Worm (Caenorhabditis elegans) whole organism, L4 larva: Measurements from ENCODE around the gene F09E5.8.

Source experiments
- R02D3.7 ChIP-seq: fragments of 150-350 bp; sonication (generic microtip); optimal IDR thresholded peaks from 3 replicates; lab custom pipeline; 2014; ENCODE audit warnings: missing biosample characterization, missing genetic modification characterization
- ceh-20 ChIP-seq: fragments of 200-800 bp; sonication (Bioruptor generic); IDR thresholded peaks from 2 replicates; pipeline ENCODE4 v1.3.6; 2022; ENCODE audit warnings: missing genetic modification reagents, missing genetic modification characterization, missing compliant biosample characterization
- mep-1 ChIP-seq: fragments of 150-350 bp; sonication (generic microtip); optimal IDR thresholded peaks from 3 replicates; lab custom pipeline; 2014; ENCODE audit warnings: missing biosample characterization, missing genetic modification characterization
- nhr-237 ChIP-seq: sonication (generic microtip); optimal IDR thresholded peaks from 2 replicates; lab custom pipeline; 2017; ENCODE audit warnings: missing biosample characterization, missing genetic modification characterization
- nhr-28 ChIP-seq: fragments of 150-350 bp; optimal IDR thresholded peaks from 2 replicates; lab custom pipeline; 2014; ENCODE audit warnings: missing biosample characterization, missing genetic modification characterization
- nhr-42 ChIP-seq: fragments of 200-800 bp; sonication (Bioruptor generic); IDR thresholded peaks from 2 replicates; pipeline ENCODE4 v1.3.6; 2022; ENCODE audit warnings: missing genetic modification characterization, missing compliant biosample characterization
- nhr-77 ChIP-seq: fragments of 150-350 bp; optimal IDR thresholded peaks from 2 replicates; lab custom pipeline; 2014; ENCODE audit warnings: missing biosample characterization, missing genetic modification characterization
- saeg-2 ChIP-seq: fragments of 200-800 bp; sonication (Bioruptor generic); IDR thresholded peaks from 2 replicates; pipeline ENCODE4 v1.3.6; 2022; ENCODE audit warnings: missing genetic modification reagents, missing genetic modification characterization, missing compliant biosample characterization
- unc-62 ChIP-seq, 3 experiments: fragments of 150-350 bp in 1 of 3; sonication (generic microtip); optimal IDR thresholded peaks in 2 of 3; peaks in 1 of 3; 1 replicate in 1 of 3; 2 replicates in 2 of 3; lab custom pipeline; 2014 to 2017; ENCODE audit warnings: missing biosample characterization in 3 of 3, missing genetic modification characterization in 3 of 3, missing genetic modification reagents in 3 of 3, missing genotype in 1 of 3

ce11 chrII:5344775-5345174 lies 5.7 kb upstream of the F09E5.8 start, which contains the start of gene F09E5.14:
- TF ChIP-seq ceh-20 (GFP tag; lab: Robert Waterston, UW) (no peak), nhr-237 (no peak), nhr-77 (tag; lab: Kevin White, UChicago) (no peak), nhr-28 (tag; lab: Kevin White, UChicago) (no peak), unc-62 (GFP tag; optimal IDR thresholded peaks at IDR 0.05 in 1 of 2; lab: Kevin White, UChicago) (no peak), unc-62 (tag; optimal IDR thresholded peaks at IDR 0.05; lab: Kevin White, UChicago) (no peak), saeg-2 (GFP tag; lab: Robert Waterston, UW) (no peak), mep-1 (tag; lab: Kevin White, UChicago) (no peak), nhr-42 (no peak), R02D3.7 (tag; lab: Kevin White, UChicago) (no peak)
